Worm (Caenorhabditis elegans) whole organism, L4/young adult: ENCODE results near the gene zyx-1.

Experiments used
- W03F9.2 ChIP-seq: fragments of 150-350 bp; optimal IDR thresholded peaks from 2 replicates; lab custom pipeline; 2014; ENCODE audit warnings: missing biosample characterization, missing genetic modification characterization
- dao-5 ChIP-seq: sonication (generic microtip); optimal IDR thresholded peaks from 2 replicates; lab custom pipeline; 2016; ENCODE audit warnings: missing genotype, missing genetic modification characterization, moderate library complexity, missing compliant biosample characterization
- him-1 ChIP-seq: sonication (generic microtip); optimal IDR thresholded peaks from 2 replicates; lab custom pipeline; 2016; ENCODE audit warnings: missing genotype, missing genetic modification reagents, missing genetic modification characterization, missing compliant biosample characterization

DNA sequence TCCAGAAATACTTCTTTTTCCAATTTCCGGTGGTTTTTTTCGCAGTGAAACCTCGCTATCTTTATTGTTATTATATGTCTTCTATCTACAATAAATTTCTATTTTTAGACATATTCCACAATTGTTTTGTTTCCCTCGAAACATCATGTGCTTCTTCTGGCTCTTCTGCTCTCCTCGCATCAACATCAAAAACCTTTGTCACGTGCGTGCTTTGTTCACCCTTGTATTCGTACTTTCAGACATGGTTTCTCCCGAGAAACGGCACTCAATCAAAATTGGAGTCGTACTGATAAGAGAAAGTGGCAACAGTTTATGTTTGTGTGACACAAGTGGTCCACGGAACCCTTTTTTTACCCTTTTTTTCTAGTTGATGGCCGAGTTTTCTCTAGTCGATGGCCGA is 21.0 kb downstream of the zyx-1 start:
- TF ChIP-seq W03F9.2 (no peak), him-1 (no peak), dao-5 (tag; lab: Kevin White, UChicago) (no peak)
